Worm (Caenorhabditis elegans) whole organism, young adult: ENCODE results near the gene C34D1.4.
A peak's percentile ranks its signal among the peaks of the same experiment; 100 is the strongest.

Experiments
- F37B4.10 ChIP-seq: fragments of 200-800 bp; sonication (Bioruptor generic); IDR thresholded peaks from 2 replicates; pipeline ENCODE4 v1.3.6; 2022; ENCODE audit warnings: missing genetic modification characterization, missing compliant biosample characterization
- F52B5.7 ChIP-seq: sonication (generic microtip); optimal IDR thresholded peaks from 2 replicates; lab custom pipeline; 2016; ENCODE audit warnings: mild to moderate bottlenecking, missing genetic modification characterization, missing compliant biosample characterization
- F57A8.1 ChIP-seq: fragments of 200-800 bp; sonication (Bioruptor generic); optimal IDR thresholded peaks from 2 replicates; lab custom pipeline; 2018; ENCODE audit warnings: mild to moderate bottlenecking, missing genetic modification characterization, moderate library complexity, missing compliant biosample characterization
- F57C9.4 ChIP-seq: sonication (generic microtip); optimal IDR thresholded peaks from 2 replicates; lab custom pipeline; 2017; ENCODE audit warnings: mild to moderate bottlenecking, missing genetic modification characterization, missing compliant biosample characterization
- Y53F4B.3 ChIP-seq: fragments of 200-800 bp; sonication (Bioruptor generic); IDR thresholded peaks from 2 replicates; pipeline ENCODE4 v1.3.6; 2022; ENCODE audit warnings: missing genetic modification reagents, missing genetic modification characterization, missing compliant biosample characterization
- Y67H2A.10 ChIP-seq: fragments of 200-800 bp; sonication (Bioruptor generic); conservative IDR thresholded peaks from 2 replicates; pipeline ENCODE4 v1.3.6; 2022; ENCODE audit warnings: missing genetic modification reagents, missing genetic modification characterization, missing compliant biosample characterization
- atf-7 ChIP-seq: sonication (generic microtip); optimal IDR thresholded peaks from 2 replicates; lab custom pipeline; 2017; ENCODE audit warnings: mild to moderate bottlenecking, missing genetic modification characterization, missing compliant biosample characterization
- cebp-1 ChIP-seq, 2 experiments: fragments of 200-800 bp in 1 of 2; sonication (Bioruptor generic) in 1 of 2; sonication (generic microtip) in 1 of 2; IDR thresholded peaks in 1 of 2; optimal IDR thresholded peaks in 1 of 2; 2 replicates each; pipeline versions ENCODE4 v1.3.6 to Lab custom; 2017 to 2022; ENCODE audit warnings: missing compliant biosample characterization in 2 of 2, missing genetic modification characterization in 2 of 2, mild to moderate bottlenecking in 1 of 2, missing genetic modification reagents in 1 of 2, moderate library complexity in 1 of 2
- ceh-40 ChIP-seq: fragments of 200-800 bp; sonication (Bioruptor generic); IDR thresholded peaks from 2 replicates; pipeline ENCODE4 v1.3.6; 2022; ENCODE audit warnings: missing genetic modification characterization, missing compliant biosample characterization
- ceh-79 ChIP-seq: sonication (generic microtip); optimal IDR thresholded peaks from 2 replicates; lab custom pipeline; 2017; ENCODE audit warnings: mild to moderate bottlenecking, missing genetic modification characterization, missing compliant biosample characterization
- chd-7 ChIP-seq: sonication (generic microtip); optimal IDR thresholded peaks from 2 replicates; lab custom pipeline; 2016; ENCODE audit warnings: mild to moderate bottlenecking, missing genetic modification characterization, moderate library complexity, missing compliant biosample characterization
- egl-44 ChIP-seq: fragments of 200-800 bp; sonication (Bioruptor generic); IDR thresholded peaks from 2 replicates; pipeline ENCODE4 v1.3.6; 2022; ENCODE audit warnings: missing genetic modification reagents, missing genetic modification characterization, missing compliant biosample characterization
- egrh-3 ChIP-seq: fragments of 200-800 bp; sonication (Bioruptor generic); IDR thresholded peaks from 2 replicates; pipeline ENCODE4 v1.3.6; 2022; ENCODE audit warnings: missing genetic modification reagents, missing genetic modification characterization, missing compliant biosample characterization
- gei-17 ChIP-seq: fragments of 200-800 bp; sonication (Bioruptor generic); optimal IDR thresholded peaks from 2 replicates; lab custom pipeline; 2018; ENCODE audit warnings: mild to moderate bottlenecking, missing genetic modification characterization, missing compliant biosample characterization
- let-607 ChIP-seq, 2 experiments: fragments of 200-800 bp in 1 of 2; sonication (Bioruptor generic) in 1 of 2; sonication (generic microtip) in 1 of 2; optimal IDR thresholded peaks; 2 replicates each; lab custom pipeline; 2016 to 2018; ENCODE audit warnings: mild to moderate bottlenecking in 2 of 2, missing compliant biosample characterization in 2 of 2, missing genetic modification characterization in 2 of 2, moderate library complexity in 2 of 2, missing genotype in 1 of 2
- madf-10 ChIP-seq: sonication (generic microtip); optimal IDR thresholded peaks from 2 replicates; lab custom pipeline; 2016; ENCODE audit warnings: mild to moderate bottlenecking, missing genetic modification characterization, missing compliant biosample characterization
- nfya-1 ChIP-seq: sonication (generic microtip); optimal IDR thresholded peaks from 2 replicates; lab custom pipeline; 2017; ENCODE audit warnings: antibody characterized with exemption, missing compliant biosample characterization, missing genetic modification characterization, borderline replicate concordance; ENCODE audit not compliant: insufficient read depth
- nhr-120 ChIP-seq: fragments of 200-800 bp; sonication (Bioruptor generic); IDR thresholded peaks from 2 replicates; pipeline ENCODE4 v1.3.6; 2022; ENCODE audit warnings: missing genetic modification characterization, missing compliant biosample characterization
- nhr-179 ChIP-seq: sonication (generic microtip); optimal IDR thresholded peaks from 2 replicates; lab custom pipeline; 2016; ENCODE audit warnings: mild to moderate bottlenecking, missing genetic modification characterization, missing compliant biosample characterization
- nhr-27 ChIP-seq: fragments of 200-800 bp; sonication (Bioruptor generic); optimal IDR thresholded peaks from 2 replicates; lab custom pipeline; 2018; ENCODE audit warnings: mild to moderate bottlenecking, missing genetic modification characterization, moderate library complexity, missing compliant biosample characterization
- nhr-80 ChIP-seq: sonication (generic microtip); optimal IDR thresholded peaks from 2 replicates; lab custom pipeline; 2016; ENCODE audit warnings: missing genetic modification characterization, missing compliant biosample characterization
- pbrm-1 ChIP-seq: fragments of 200-800 bp; sonication (Bioruptor generic); IDR thresholded peaks from 2 replicates; pipeline ENCODE4 v1.3.6; 2022; ENCODE audit warnings: missing genetic modification reagents, missing genetic modification characterization, missing compliant biosample characterization
- rpc-1 ChIP-seq, 2 experiments: fragments of 150-350 bp in 1 of 2; sonication (generic microtip) in 1 of 2; optimal IDR thresholded peaks; 2 replicates each; lab custom pipeline; 2014 to 2018; ENCODE audit warnings: missing biosample characterization in 1 of 2, missing genetic modification characterization in 1 of 2, missing genetic modification reagents in 1 of 2, missing genotype in 1 of 2
- sea-2 ChIP-seq: fragments of 200-800 bp; sonication (Bioruptor generic); IDR thresholded peaks from 2 replicates; pipeline ENCODE4 v1.3.6; 2022; ENCODE audit warnings: missing genetic modification characterization, missing compliant biosample characterization
- snpc-1.1 ChIP-seq: sonication (generic microtip); optimal IDR thresholded peaks from 2 replicates; lab custom pipeline; 2017; ENCODE audit warnings: missing genetic modification characterization, mild to moderate bottlenecking, missing compliant biosample characterization, antibody characterized with exemption, moderate library complexity, missing genotype, missing genetic modification reagents; ENCODE audit not compliant: insufficient read depth
- tbp1 ChIP-seq: fragments of 200-800 bp; sonication (Bioruptor generic); optimal IDR thresholded peaks from 2 replicates; lab custom pipeline; 2018; ENCODE audit warnings: mild to moderate bottlenecking, missing genetic modification characterization, missing compliant biosample characterization
- tlf-1 ChIP-seq: fragments of 200-800 bp; sonication (Bioruptor generic); optimal IDR thresholded peaks from 2 replicates; lab custom pipeline; 2018; ENCODE audit warnings: mild to moderate bottlenecking, missing genetic modification characterization, missing compliant biosample characterization
- unc-62 ChIP-seq: fragments of 150-350 bp; optimal IDR thresholded peaks from 2 replicates; lab custom pipeline; 2014; ENCODE audit warnings: missing biosample characterization, missing genetic modification reagents, missing genetic modification characterization

The C34D1.4 gene

ce11 chrV:13258909-13259361 is at the start of gene C34D1.4:
Gene C34D1.4, minus strand, starts transcription at chrV:13259311.
- TF ChIP-seq nfya-1 (tag; lab: Kevin White, UChicago) (no peak), egl-44 (no peak), tbp1 (GFP tag; lab: Kevin White, UChicago) (no peak), F57C9.4 (tag; lab: Kevin White, UChicago) (no peak), sea-2 (GFP tag; lab: Robert Waterston, UW) (no peak), F52B5.7 (tag; lab: Kevin White, UChicago) (no peak), Y67H2A.10 (GFP tag; lab: Robert Waterston, UW) (no peak)

ce11 chrV:13308616-13309015 is 49.5 kb upstream of the C34D1.4 start, which contains the start of gene C50B6.1:
Gene C50B6.1, plus strand, starts transcription at chrV:13308916.
- TF ChIP-seq rpc-1 (optimal IDR thresholded peaks at IDR 0.05; lab: Kevin White, UChicago) (no peak), rpc-1 (tag; optimal IDR thresholded peaks at IDR 0.05; lab: Kevin White, UChicago) (no peak), Y67H2A.10 (GFP tag; lab: Robert Waterston, UW) (no peak), nhr-27 (tag; lab: Kevin White, UChicago) (no peak), gei-17 (no peak)
- TF ChIP-seq, all 124 proteins: peak for 0

ce11 chrV:13304663-13305188 is 45.6 kb upstream of the C34D1.4 start, which contains the start of gene C26E1.2:
Gene C26E1.2, plus strand, starts transcription at chrV:13305138.
- TF ChIP-seq pbrm-1 (no peak), nhr-80 (peak; percentile 73), ceh-79 (tag; lab: Kevin White, UChicago) (no peak), Y53F4B.3 (GFP tag; lab: Robert Waterston, UW) (no peak), cebp-1 (GFP tag; IDR thresholded peaks at IDR 0.05; lab: Robert Waterston, UW) (no peak), cebp-1 (tag; optimal IDR thresholded peaks at IDR 0.05; lab: Kevin White, UChicago) (peak; percentile 15), F37B4.10 (GFP tag; lab: Robert Waterston, UW) (no peak)

- no peak for TF ChIP-seq madf-10
- peak; percentile 58 for TF ChIP-seq nhr-80
- no peak for TF ChIP-seq atf-7 (tag; lab: Kevin White, UChicago)
- no peak for TF ChIP-seq nfya-1 (tag; lab: Kevin White, UChicago)
- TF ChIP-seq ceh-40 (GFP tag; lab: Robert Waterston, UW) = no peak
- TF ChIP-seq cebp-1 (GFP tag; IDR thresholded peaks at IDR 0.05; lab: Robert Waterston, UW) = no peak
- no peak for TF ChIP-seq cebp-1 (tag; optimal IDR thresholded peaks at IDR 0.05; lab: Kevin White, UChicago)
- TF ChIP-seq sea-2 (GFP tag; lab: Robert Waterston, UW) = no peak
- TF ChIP-seq F57C9.4 (tag; lab: Kevin White, UChicago) = no peak
- TF ChIP-seq snpc-1.1 (tag; lab: Kevin White, UChicago) = no peak
Measured at ce11 chrV:13301443-13301842, 42.3 kb upstream of the C34D1.4 start, which contains the start of gene ceh-79. Gene ceh-79, plus strand, starts transcription at chrV:13301833.

- no peak for TF ChIP-seq nhr-120 (GFP tag; lab: Robert Waterston, UW)
- TF ChIP-seq chd-7 (tag; lab: Kevin White, UChicago) = no peak
- no peak for TF ChIP-seq tlf-1
- TF ChIP-seq, all 124 proteins: peak for 0
Measured at ce11 chrV:13300492-13300891, 41.4 kb upstream of the C34D1.4 start.

ce11 chrV:13299398-13299797 is 40.3 kb upstream of the C34D1.4 start:
- no peak for TF ChIP-seq F57A8.1 (GFP tag; lab: Kevin White, UChicago)

ce11 chrV:13298706-13299105 is 39.6 kb upstream of the C34D1.4 start:
- TF ChIP-seq unc-62 (GFP tag; lab: Kevin White, UChicago) = no peak
- TF ChIP-seq egrh-3 (GFP tag; lab: Robert Waterston, UW) = no peak
- no peak for TF ChIP-seq atf-7 (tag; lab: Kevin White, UChicago)
- no peak for TF ChIP-seq nhr-179 (tag; lab: Kevin White, UChicago)
- TF ChIP-seq let-607 (tag; optimal IDR thresholded peaks at IDR 0.05; lab: Kevin White, UChicago) = no peak
- TF ChIP-seq, all 124 proteins: peak for 0
